Fruit fly (Drosophila melanogaster): Measurements from ENCODE around the gene bves.

The bves gene

DNA sequence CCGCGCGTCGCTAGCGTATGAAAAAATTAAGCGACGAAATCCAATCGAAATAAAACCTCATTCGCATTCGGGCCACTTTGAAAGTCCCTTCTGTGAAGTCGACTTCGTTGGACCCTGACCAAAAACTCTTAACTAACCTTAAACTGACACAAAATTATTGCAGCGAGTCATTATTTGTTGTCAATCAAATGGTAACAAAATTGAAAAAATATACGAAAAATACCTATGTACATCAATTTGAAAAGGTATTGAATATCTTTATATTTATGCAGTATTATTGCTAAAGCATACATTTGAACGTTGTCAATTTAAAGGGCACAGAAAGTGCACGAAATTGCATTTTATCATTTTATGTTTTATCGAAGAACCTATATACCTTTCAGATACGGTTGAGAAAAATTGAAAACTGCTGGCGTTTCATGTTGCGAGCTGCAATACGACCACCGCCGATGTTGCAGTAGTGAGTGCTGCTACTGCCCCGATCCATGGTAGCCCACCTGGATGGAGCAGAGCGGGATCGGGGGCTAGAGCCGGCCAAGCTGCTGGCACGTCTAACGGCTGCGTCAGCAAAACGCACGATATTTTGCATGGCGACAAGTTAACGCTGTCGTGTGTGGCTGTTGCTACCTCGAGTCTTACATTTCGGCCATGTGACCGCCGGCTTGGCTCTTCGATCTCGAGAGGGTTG, 20.0 kb downstream of the bves start:
- TF ChIP-seq Vsx2 (GFP tag; optimal IDR thresholded peaks at IDR 0.05; ENCODE audit: partially characterized antibody), result no peak
- TF ChIP-seq rgr (GFP tag; optimal IDR thresholded peaks at IDR 0.05), result peak; percentile 3
- TF ChIP-seq ey (GFP tag; optimal IDR thresholded peaks at IDR 0.05), result peak; percentile 27
- peak; percentile 6 for TF ChIP-seq woc (GFP tag; optimal IDR thresholded peaks at IDR 0.05)
- no peak for TF ChIP-seq sv (GFP tag; optimal IDR thresholded peaks at IDR 0.05)
- no peak for TF ChIP-seq br (GFP tag; optimal IDR thresholded peaks at IDR 0.05)
- TF ChIP-seq CG32264 (GFP tag; optimal IDR thresholded peaks at IDR 0.05), result no peak
- peak; percentile 7 for TF ChIP-seq h (GFP tag; optimal IDR thresholded peaks at IDR 0.05)
- no peak for TF ChIP-seq Sp1 (GFP tag; optimal IDR thresholded peaks at IDR 0.05)

- no peak for TF ChIP-seq Mio (GFP tag; optimal IDR thresholded peaks at IDR 0.05)
- no peak for TF ChIP-seq Sp1 (GFP tag; optimal IDR thresholded peaks at IDR 0.05)
- TF ChIP-seq sage (GFP tag; optimal IDR thresholded peaks at IDR 0.05), result no peak
- TF ChIP-seq GATAd (GFP tag; optimal IDR thresholded peaks at IDR 0.05), result no peak
- TF ChIP-seq Jra (GFP tag; optimal IDR thresholded peaks at IDR 0.05), result no peak
- no peak for TF ChIP-seq psq (GFP tag; optimal IDR thresholded peaks at IDR 0.05)
- no peak for TF ChIP-seq CrebA (GFP tag; optimal IDR thresholded peaks at IDR 0.05; ENCODE audit: borderline replicate concordance)
- peak; percentile 52 for TF ChIP-seq br (GFP tag; optimal IDR thresholded peaks at IDR 0.05)
- no peak for TF ChIP-seq N (GFP tag; optimal IDR thresholded peaks at IDR 0.05)
- no peak for TF ChIP-seq Rel (GFP tag; optimal IDR thresholded peaks at IDR 0.05)
- peak; percentile 12 for TF ChIP-seq Rel (tag; optimal IDR thresholded peaks at IDR 0.05)
- TF ChIP-seq foxo (GFP tag; optimal IDR thresholded peaks at IDR 0.05), result peak in 1 of 2 experiments; percentile 53
- no peak for TF ChIP-seq Myc (optimal IDR thresholded peaks at IDR 0.05)
- no peak for TF ChIP-seq Vsx2 (GFP tag; optimal IDR thresholded peaks at IDR 0.05; ENCODE audit: partially characterized antibody)
- TF ChIP-seq ey (GFP tag; optimal IDR thresholded peaks at IDR 0.05), result peak; percentile 50
- TF ChIP-seq woc (GFP tag; optimal IDR thresholded peaks at IDR 0.05), result peak; percentile 5
- peak; percentile 20 for TF ChIP-seq fru (GFP tag; optimal IDR thresholded peaks at IDR 0.05)
- TF ChIP-seq rgr (GFP tag; optimal IDR thresholded peaks at IDR 0.05), result peak; percentile 62
- TF ChIP-seq h (GFP tag; optimal IDR thresholded peaks at IDR 0.05), result peak; percentile 59
- peak; percentile 51 for TF ChIP-seq OdsH (GFP tag; optimal IDR thresholded peaks at IDR 0.05)
- no peak for TF ChIP-seq tai (GFP tag; optimal IDR thresholded peaks at IDR 0.05)
- peak; percentile 20 for TF ChIP-seq CG32264 (GFP tag; optimal IDR thresholded peaks at IDR 0.05)
- no peak for TF ChIP-seq Dif (GFP tag; optimal IDR thresholded peaks at IDR 0.05; ENCODE audit: partially characterized antibody)
- no peak for TF ChIP-seq usp (GFP tag; optimal IDR thresholded peaks at IDR 0.05)
- peak; percentile 52 for TF ChIP-seq Hnf4 (GFP tag; optimal IDR thresholded peaks at IDR 0.05)
- TF ChIP-seq jim (GFP tag; optimal IDR thresholded peaks at IDR 0.05), result no peak
- TF ChIP-seq HLH106 (tag; optimal IDR thresholded peaks at IDR 0.05), result peak; percentile 38
- TF ChIP-seq Dfd (GFP tag; optimal IDR thresholded peaks at IDR 0.05), result no peak
Observed at dm6 chrX:21074329-21074708, 20.6 kb downstream of the bves start.

DNA sequence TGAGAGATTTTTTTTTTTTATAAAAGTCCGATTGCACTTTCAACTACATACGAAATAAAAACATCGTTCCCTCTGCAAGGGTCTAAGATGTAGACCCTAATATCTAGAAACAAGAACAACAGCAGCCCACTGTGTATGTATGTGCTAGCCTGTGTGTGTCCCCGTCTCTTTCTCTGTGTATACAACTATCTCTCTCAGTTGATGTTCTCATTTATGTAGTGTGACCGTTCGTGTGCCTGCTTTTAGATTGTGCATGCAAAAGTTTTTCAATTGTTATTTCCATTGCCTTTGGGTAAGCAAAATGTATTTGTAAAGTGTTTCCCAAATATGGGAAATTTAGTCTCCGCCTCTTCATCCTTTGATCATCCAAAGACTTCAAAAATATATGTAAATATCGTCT, 26.6 kb downstream of the bves start:
- no peak for TF ChIP-seq dmrt93B (GFP tag; optimal IDR thresholded peaks at IDR 0.05)

dm6 chrX:21083246-21083645, 29.5 kb downstream of the bves start:
- TF ChIP-seq dsf (GFP tag; optimal IDR thresholded peaks at IDR 0.05; ENCODE audit: borderline replicate concordance) (no peak), N (GFP tag; optimal IDR thresholded peaks at IDR 0.05) (peak; percentile 17)

dm6 chrX:21093544-21093943, 39.8 kb downstream of the bves start, which contains the start of gene stg1:
TSS of gene stg1 (plus strand) at chrX:21093844.
- no peak for TF ChIP-seq Rel (GFP tag; optimal IDR thresholded peaks at IDR 0.05)
- TF ChIP-seq Rel (tag; optimal IDR thresholded peaks at IDR 0.05), result no peak
- TF ChIP-seq ey (GFP tag; optimal IDR thresholded peaks at IDR 0.05), result no peak
- no peak for TF ChIP-seq dl (GFP tag; optimal IDR thresholded peaks at IDR 0.05; ENCODE audit: insufficient read depth in 1 of 2, partially characterized antibody in 2 of 2)
- TF ChIP-seq GATAd (GFP tag; optimal IDR thresholded peaks at IDR 0.05), result no peak
- no peak for TF ChIP-seq Jra (GFP tag; optimal IDR thresholded peaks at IDR 0.05)
- no peak for TF ChIP-seq brk (GFP tag; optimal IDR thresholded peaks at IDR 0.05)
- no peak for TF ChIP-seq rgr (GFP tag; optimal IDR thresholded peaks at IDR 0.05)
- no peak for TF ChIP-seq usp (GFP tag; optimal IDR thresholded peaks at IDR 0.05)
- TF ChIP-seq dmrt93B (GFP tag; optimal IDR thresholded peaks at IDR 0.05), result no peak
- no peak for TF ChIP-seq Dfd (GFP tag; optimal IDR thresholded peaks at IDR 0.05)
- no peak for TF ChIP-seq Mio (GFP tag; optimal IDR thresholded peaks at IDR 0.05)
- no peak for TF ChIP-seq tai (GFP tag; optimal IDR thresholded peaks at IDR 0.05)
- no peak for TF ChIP-seq foxo (GFP tag; optimal IDR thresholded peaks at IDR 0.05)
- no peak for TF ChIP-seq pan (optimal IDR thresholded peaks at IDR 0.05)
- no peak for TF ChIP-seq Vsx2 (GFP tag; optimal IDR thresholded peaks at IDR 0.05; ENCODE audit: partially characterized antibody)
- TF ChIP-seq OdsH (GFP tag; optimal IDR thresholded peaks at IDR 0.05), result no peak
- no peak for TF ChIP-seq dsf (GFP tag; optimal IDR thresholded peaks at IDR 0.05; ENCODE audit: borderline replicate concordance)
- no peak for TF ChIP-seq sage (GFP tag; optimal IDR thresholded peaks at IDR 0.05)
- no peak for TF ChIP-seq CG9705 (GFP tag; optimal IDR thresholded peaks at IDR 0.05)
